Fruit fly (Drosophila melanogaster): ENCODE data around the gene CG5877.
A peak's percentile ranks its signal among the peaks of the same experiment; 100 is the strongest.

CG5877 gene

dm6 chrX:15319290-15319689 is 26.5 kb downstream of the CG5877 start, which contains the start of gene Top1 (continued):
- TF ChIP-seq NfI (GFP tag; optimal IDR thresholded peaks at IDR 0.05): peak; percentile 19
- no peak for TF ChIP-seq emc (GFP tag; optimal IDR thresholded peaks at IDR 0.05)
- peak; percentile 36 for TF ChIP-seq Deaf1 (tag; optimal IDR thresholded peaks at IDR 0.05)
- no peak for TF ChIP-seq CHES-1-like (GFP tag; optimal IDR thresholded peaks at IDR 0.05)
- peak; percentile 40 for TF ChIP-seq B-H2 (GFP tag; optimal IDR thresholded peaks at IDR 0.05)
- TF ChIP-seq CG12744 (GFP tag; optimal IDR thresholded peaks at IDR 0.05): no peak
- TF ChIP-seq Fer3 (tag; optimal IDR thresholded peaks at IDR 0.05): peak; percentile 10
- peak; percentile 80 for TF ChIP-seq stwl (tag; optimal IDR thresholded peaks at IDR 0.05)
- TF ChIP-seq H2.0 (GFP tag; IDR thresholded peaks at IDR 0.05): 0 out of 2 replicates have a peak, but pooled peaks have one; percentile 12
- peak; percentile 33 for TF ChIP-seq E2f2 (GFP tag; IDR thresholded peaks at IDR 0.05)
- peak; percentile 37 for TF ChIP-seq CG2712 (tag; optimal IDR thresholded peaks at IDR 0.05)
- TF ChIP-seq CG15696 (tag; optimal IDR thresholded peaks at IDR 0.05): no peak
- TF ChIP-seq btn (GFP tag; optimal IDR thresholded peaks at IDR 0.05): no peak
- peak; percentile 97 for TF ChIP-seq CG42726 (GFP tag; IDR thresholded peaks at IDR 0.05; ENCODE audit: partially characterized antibody)
- peak; percentile 50 for TF ChIP-seq wek (GFP tag; optimal IDR thresholded peaks at IDR 0.05)
- no peak for TF ChIP-seq wdn (GFP tag; IDR thresholded peaks at IDR 0.05)
- TF ChIP-seq gsb (GFP tag; IDR thresholded peaks at IDR 0.05): no peak
- TF ChIP-seq Pdp1 (GFP tag; optimal IDR thresholded peaks at IDR 0.05): peak in 1 of 2 experiments; percentile 20
- no peak for TF ChIP-seq disco-r (GFP tag; optimal IDR thresholded peaks at IDR 0.05)
- no peak for TF ChIP-seq CG10147 (GFP tag; optimal IDR thresholded peaks at IDR 0.05)
- peak; percentile 17 for TF ChIP-seq CG4328 (GFP tag; optimal IDR thresholded peaks at IDR 0.05)
- peak; percentile 47; the same call in 1 of the 2 replicates for TF ChIP-seq ranshi (GFP tag; IDR thresholded peaks at IDR 0.05)
- TF ChIP-seq CG18619 (GFP tag; optimal IDR thresholded peaks at IDR 0.05): peak; percentile 12
- TF ChIP-seq CG6254 (GFP tag; optimal IDR thresholded peaks at IDR 0.05): no peak
- peak; percentile 28 for TF ChIP-seq CG7928 (GFP tag; optimal IDR thresholded peaks at IDR 0.05)
- TF ChIP-seq Awh (GFP tag; IDR thresholded peaks at IDR 0.05): no peak
- peak; percentile 65 for TF ChIP-seq CG32532 (GFP tag; IDR thresholded peaks at IDR 0.05)
- TF ChIP-seq tx (GFP tag; optimal IDR thresholded peaks at IDR 0.05): no peak
- peak; percentile 66 for TF ChIP-seq MESR4 (GFP tag; optimal IDR thresholded peaks at IDR 0.05)
- TF ChIP-seq ATbp (GFP tag; optimal IDR thresholded peaks at IDR 0.05): no peak
- TF ChIP-seq MBD-R2 (GFP tag; IDR thresholded peaks at IDR 0.05): peak; percentile 71
- no peak for TF ChIP-seq zen (tag; optimal IDR thresholded peaks at IDR 0.05)
- TF ChIP-seq CG31224 (GFP tag; IDR thresholded peaks at IDR 0.05): no peak
- 0 out of 2 replicates have a peak, but pooled peaks have one; percentile 8 for TF ChIP-seq chm (GFP tag; IDR thresholded peaks at IDR 0.05)
- no peak for TF ChIP-seq Eip74EF (GFP tag; optimal IDR thresholded peaks at IDR 0.05)
- peak; percentile 21; the same call in 1 of the 2 replicates for TF ChIP-seq lmd (GFP tag; IDR thresholded peaks at IDR 0.05)
- peak; percentile 5 for TF ChIP-seq CG9609 (GFP tag; optimal IDR thresholded peaks at IDR 0.05)
- peak; percentile 96 for TF ChIP-seq CG7963 (GFP tag; IDR thresholded peaks at IDR 0.05; ENCODE audit: partially characterized antibody)
- TF ChIP-seq Dref (GFP tag; IDR thresholded peaks at IDR 0.05): peak; percentile 96
- peak; percentile 18 for TF ChIP-seq CG12104 (GFP tag; optimal IDR thresholded peaks at IDR 0.05)
- peak; percentile 85 for TF ChIP-seq Sry-δ (GFP tag; optimal IDR thresholded peaks at IDR 0.05)
- TF ChIP-seq Doc3 (GFP tag; IDR thresholded peaks at IDR 0.05; ENCODE audit: partially characterized antibody): peak; percentile 93
- no peak for TF ChIP-seq Atf-2 (GFP tag; optimal IDR thresholded peaks at IDR 0.05)
- TF ChIP-seq grn (GFP tag; optimal IDR thresholded peaks at IDR 0.05): peak; percentile 36
- peak; percentile 25 for TF ChIP-seq tin (GFP tag; optimal IDR thresholded peaks at IDR 0.05)
- no peak for TF ChIP-seq ttk (GFP tag; IDR thresholded peaks at IDR 0.05)
- TF ChIP-seq CG9727 (GFP tag; optimal IDR thresholded peaks at IDR 0.05): no peak
- no peak for TF ChIP-seq CG14667 (GFP tag; IDR thresholded peaks at IDR 0.05)
- TF ChIP-seq ken (GFP tag; IDR thresholded peaks at IDR 0.05): peak; percentile 50; the same call in 1 of the 3 replicates
- TF ChIP-seq CG14710 (tag; optimal IDR thresholded peaks at IDR 0.05): peak; percentile 41
- no peak for TF ChIP-seq CG7271 (tag; optimal IDR thresholded peaks at IDR 0.05)

Data from whole organism, embryonic.